Fruit fly (Drosophila melanogaster): ENCODE results near the gene CG33771.

DNA sequence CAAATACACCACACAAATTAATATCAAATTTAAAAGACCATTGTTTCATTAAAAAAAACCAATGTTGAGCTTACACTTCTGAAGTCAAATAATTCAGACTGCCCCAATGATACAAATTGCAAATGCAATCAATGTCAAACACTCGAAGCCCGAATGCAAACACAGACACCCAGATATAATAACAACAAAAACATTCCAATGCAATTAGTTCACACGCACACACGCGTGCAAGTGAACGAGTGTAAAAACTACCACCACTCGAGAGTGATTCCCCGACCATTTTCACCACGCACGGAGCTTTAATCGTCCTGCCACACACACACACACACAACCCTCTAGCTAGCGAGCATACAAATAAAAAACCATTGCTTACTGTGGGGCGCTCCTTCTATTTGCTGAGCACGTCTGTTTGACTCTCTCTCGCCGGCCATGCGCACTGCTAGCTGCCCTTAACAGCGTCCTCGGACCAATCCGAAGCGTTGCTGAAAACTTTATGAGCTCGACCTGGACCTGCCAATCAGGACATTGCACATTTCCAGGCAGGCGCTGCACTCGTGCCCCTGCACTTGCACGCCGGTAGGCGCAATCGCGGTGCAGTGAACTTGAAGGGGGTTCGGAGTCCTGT lies 6.8 kb upstream of the CG33771 start:
- peak; percentile 7 for TF ChIP-seq CG5180 (GFP tag; optimal IDR thresholded peaks at IDR 0.05)
- no peak for TF ChIP-seq CG6854 (GFP tag; optimal IDR thresholded peaks at IDR 0.05)
- TF ChIP-seq CG7839 (tag; optimal IDR thresholded peaks at IDR 0.05), result no peak
- no peak for TF ChIP-seq sim (GFP tag; IDR thresholded peaks at IDR 0.05)
- no peak for TF ChIP-seq gro (GFP tag; optimal IDR thresholded peaks at IDR 0.05)
- TF ChIP-seq sna (GFP tag; IDR thresholded peaks at IDR 0.05; ENCODE audit: partially characterized antibody), result no peak
